Worm (Caenorhabditis elegans) whole organism, L2 larva: ENCODE results near the gene timp-1.

ENCODE experiments used
- alr-1 ChIP-seq: fragments of 150-350 bp; optimal IDR thresholded peaks from 2 replicates; lab custom pipeline; 2014; ENCODE audit warnings: missing biosample characterization, missing genetic modification characterization
- fos-1 ChIP-seq: fragments of 150-350 bp; optimal IDR thresholded peaks from 2 replicates; lab custom pipeline; 2014; ENCODE audit warnings: missing biosample characterization, missing genetic modification characterization
- lin-13 ChIP-seq: fragments of 150-350 bp; optimal IDR thresholded peaks from 2 replicates; lab custom pipeline; 2014; ENCODE audit warnings: missing biosample characterization, missing genetic modification reagents, missing genetic modification characterization
- nhr-237 ChIP-seq: fragments of 150-350 bp; optimal IDR thresholded peaks from 2 replicates; lab custom pipeline; 2014; ENCODE audit warnings: missing biosample characterization, missing genetic modification characterization
- nhr-25 ChIP-seq: fragments of 150-350 bp; sonication (generic microtip); optimal IDR thresholded peaks from 3 replicates; lab custom pipeline; 2014; ENCODE audit warnings: missing biosample characterization, missing genetic modification characterization
- nhr-77 ChIP-seq: fragments of 150-350 bp; optimal IDR thresholded peaks from 2 replicates; lab custom pipeline; 2014; ENCODE audit warnings: missing biosample characterization, missing genetic modification characterization
- peb-1 ChIP-seq: fragments of 150-350 bp; optimal IDR thresholded peaks from 2 replicates; lab custom pipeline; 2014; ENCODE audit warnings: missing biosample characterization, missing genetic modification characterization
- ztf-11 ChIP-seq: sonication (generic microtip); optimal IDR thresholded peaks from 2 replicates; lab custom pipeline; 2017; ENCODE audit warnings: missing biosample characterization, missing genetic modification characterization

- TF ChIP-seq nhr-77 (tag; lab: Kevin White, UChicago) = no peak
- no peak for TF ChIP-seq ztf-11 (tag; lab: Kevin White, UChicago)
- no peak for TF ChIP-seq lin-13
- no peak for TF ChIP-seq peb-1 (tag; lab: Kevin White, UChicago)
- TF ChIP-seq fos-1 (tag; lab: Kevin White, UChicago) = no peak
- no peak for TF ChIP-seq alr-1 (tag; lab: Kevin White, UChicago)
- no peak for TF ChIP-seq nhr-25 (tag; lab: Kevin White, UChicago)
- no peak for TF ChIP-seq nhr-237 (tag; lab: Kevin White, UChicago)
Measured at ce11 chrV:8253946-8254345, 46.9 kb downstream of the timp-1 start.
